Worm (Caenorhabditis elegans): ENCODE results near the gene F12D9.2.

- TF ChIP-seq T22C8.4 (GFP tag; IDR thresholded peaks at IDR 0.05) (no peak), ztf-29 (GFP tag; IDR thresholded peaks at IDR 0.05) (no peak), flt-1 (GFP tag; IDR thresholded peaks at IDR 0.05) (no peak), ref-1 (GFP tag; conservative IDR thresholded peaks at IDR 0.05) (no peak), med-1 (GFP tag; optimal IDR thresholded peaks at IDR 0.05; ENCODE audit: insufficient read depth) (no peak), klf-2 (GFP tag; conservative IDR thresholded peaks at IDR 0.05) (no peak), ztf-23 (GFP tag; IDR thresholded peaks at IDR 0.05) (no peak)
Measured at ce11 chrX:8646997-8647396, at the start of gene F12D9.2.
